Fruit fly (Drosophila melanogaster) whole organism, prepupa: ENCODE data around the gene CG6678.

Experiments
- Blimp-1 ChIP-seq: fragments of 200-800 bp; sonication (Bioruptor generic); optimal IDR thresholded peaks from 3 replicates; lab custom pipeline; 2017; ENCODE audit warnings: missing biosample characterization, missing genetic modification characterization, mild to moderate bottlenecking, moderate library complexity, missing genetic modification reagents
- CG10631 ChIP-seq: fragments of 200-800 bp; sonication (Bioruptor generic); optimal IDR thresholded peaks from 2 replicates; lab custom pipeline; 2016; ENCODE audit warnings: missing biosample characterization, missing genetic modification characterization
- CG10669 ChIP-seq: fragments of 200-800 bp; sonication (Bioruptor generic); optimal IDR thresholded peaks from 3 replicates; lab custom pipeline; 2018; ENCODE audit warnings: missing biosample characterization, mild to moderate bottlenecking, missing genetic modification characterization, moderate library complexity
- CG11294 ChIP-seq: fragments of 200-800 bp; sonication (Bioruptor generic); IDR thresholded peaks from 2 replicates; pipeline ENCODE4 v1.3.6; 2022; ENCODE audit warnings: missing biosample characterization, missing genetic modification characterization
- CG11762 ChIP-seq: fragments of 200-800 bp; sonication (Bioruptor generic); optimal IDR thresholded peaks from 3 replicates; lab custom pipeline; 2016; ENCODE audit warnings: missing biosample characterization, missing genetic modification characterization; ENCODE audit not compliant: insufficient read depth
- CG1621 ChIP-seq: fragments of 200-800 bp; sonication (Bioruptor generic); optimal IDR thresholded peaks from 3 replicates; lab custom pipeline; 2018; ENCODE audit warnings: missing biosample characterization, mild to moderate bottlenecking, missing genetic modification characterization
- CG3032 ChIP-seq: fragments of 200-800 bp; optimal IDR thresholded peaks from 2 replicates; lab custom pipeline; 2019; ENCODE audit warnings: missing biosample characterization, mild to moderate bottlenecking, missing genetic modification characterization, moderate library complexity
- CG4318 ChIP-seq: fragments of 200-800 bp; sonication (Bioruptor generic); optimal IDR thresholded peaks from 3 replicates; lab custom pipeline; 2017; ENCODE audit warnings: missing biosample characterization, mild to moderate bottlenecking, missing genetic modification characterization
- CG6276 ChIP-seq: fragments of 200-800 bp; sonication (Bioruptor generic); optimal IDR thresholded peaks from 2 replicates; lab custom pipeline; 2017; ENCODE audit warnings: missing biosample characterization, mild to moderate bottlenecking, missing genetic modification characterization
- CG6808 ChIP-seq: fragments of 200-800 bp; sonication (Bioruptor generic); optimal IDR thresholded peaks from 3 replicates; lab custom pipeline; 2017; ENCODE audit warnings: missing biosample characterization, missing genetic modification characterization, mild to moderate bottlenecking, moderate library complexity, missing genetic modification reagents
- CG6854 ChIP-seq: fragments of 200-800 bp; sonication (Bioruptor generic); optimal IDR thresholded peaks from 2 replicates; lab custom pipeline; 2017; ENCODE audit warnings: missing biosample characterization, mild to moderate bottlenecking, missing genetic modification characterization
- CG7368 ChIP-seq: fragments of 200-800 bp; sonication (Bioruptor generic); optimal IDR thresholded peaks from 3 replicates; lab custom pipeline; 2016; ENCODE audit warnings: missing biosample characterization, missing genetic modification characterization
- CG8319 ChIP-seq: fragments of 200-800 bp; sonication (Bioruptor generic); optimal IDR thresholded peaks from 3 replicates; lab custom pipeline; 2016; ENCODE audit warnings: missing biosample characterization, missing genetic modification characterization
- Eip78C ChIP-seq: fragments of 200-800 bp; sonication (Bioruptor generic); peaks from one replicate; lab custom pipeline; 2016; ENCODE audit warnings: missing biosample characterization, missing genetic modification characterization
- Eip93F ChIP-seq: fragments of 200-800 bp; sonication (Bioruptor generic); optimal IDR thresholded peaks from 2 replicates; lab custom pipeline; 2016; ENCODE audit warnings: missing biosample characterization, mild to moderate bottlenecking, missing genetic modification characterization
- Ets21C ChIP-seq: fragments of 200-800 bp; sonication (Bioruptor generic); optimal IDR thresholded peaks from 3 replicates; lab custom pipeline; 2016; ENCODE audit warnings: missing biosample characterization, missing genetic modification characterization
- Ets96B ChIP-seq: fragments of 200-800 bp; optimal IDR thresholded peaks from 2 replicates; lab custom pipeline; 2019; ENCODE audit warnings: missing biosample characterization, mild to moderate bottlenecking, missing genetic modification characterization, moderate library complexity
- Gug ChIP-seq: fragments of 200-800 bp; sonication (Bioruptor generic); IDR thresholded peaks from 2 replicates; pipeline ENCODE4 v1.3.6; 2022; ENCODE audit warnings: missing biosample characterization, missing genetic modification characterization
- Hr38 ChIP-seq: sonication (Bioruptor generic); optimal IDR thresholded peaks from 2 replicates; lab custom pipeline; 2016; ENCODE audit warnings: missing biosample characterization, missing genetic modification characterization
- Hr4 ChIP-seq: fragments of 200-800 bp; sonication (Bioruptor generic); optimal IDR thresholded peaks from 3 replicates; lab custom pipeline; 2016; ENCODE audit warnings: missing biosample characterization, missing genetic modification characterization
- OdsH ChIP-seq: fragments of 200-800 bp; sonication (Bioruptor generic); optimal IDR thresholded peaks from 3 replicates; lab custom pipeline; 2016; ENCODE audit warnings: missing biosample characterization, missing genetic modification characterization
- Sox102F ChIP-seq: fragments of 200-800 bp; sonication (Bioruptor generic); optimal IDR thresholded peaks from 2 replicates; lab custom pipeline; 2016; ENCODE audit warnings: missing biosample characterization, mild to moderate bottlenecking, missing genetic modification characterization
- Sox15 ChIP-seq: fragments of 200-800 bp; sonication (Bioruptor generic); optimal IDR thresholded peaks from 3 replicates; lab custom pipeline; 2016; ENCODE audit warnings: missing biosample characterization, missing genetic modification characterization
- achi ChIP-seq: fragments of 200-800 bp; sonication (Bioruptor generic); optimal IDR thresholded peaks from 3 replicates; lab custom pipeline; 2016; ENCODE audit warnings: missing biosample characterization, missing genetic modification characterization
- acj6 ChIP-seq: fragments of 200-800 bp; sonication (Bioruptor generic); optimal IDR thresholded peaks from 3 replicates; lab custom pipeline; 2016; ENCODE audit warnings: missing biosample characterization, missing genetic modification characterization
- dac ChIP-seq: fragments of 200-800 bp; sonication (Bioruptor generic); optimal IDR thresholded peaks from 2 replicates; lab custom pipeline; 2017; ENCODE audit warnings: missing biosample characterization, mild to moderate bottlenecking, missing genetic modification characterization
- dsx ChIP-seq: fragments of 200-800 bp; optimal IDR thresholded peaks from 3 replicates; lab custom pipeline; 2019; ENCODE audit warnings: missing biosample characterization, mild to moderate bottlenecking, missing genetic modification characterization, moderate library complexity; ENCODE audit not compliant: poor library complexity, severe bottlenecking
- fd59A ChIP-seq: fragments of 200-800 bp; sonication (Bioruptor generic); optimal IDR thresholded peaks from 2 replicates; lab custom pipeline; 2017; ENCODE audit warnings: missing biosample characterization, mild to moderate bottlenecking, missing genetic modification characterization, missing genetic modification reagents
- fd85E ChIP-seq: fragments of 200-800 bp; sonication (Bioruptor generic); optimal IDR thresholded peaks from 3 replicates; lab custom pipeline; 2016; ENCODE audit warnings: missing biosample characterization, missing genetic modification characterization
- fkh ChIP-seq: fragments of 200-800 bp; sonication (Bioruptor generic); optimal IDR thresholded peaks from 3 replicates; lab custom pipeline; 2017; ENCODE audit warnings: missing biosample characterization, mild to moderate bottlenecking, missing genetic modification characterization, moderate library complexity
- lz ChIP-seq: fragments of 200-800 bp; sonication (Bioruptor generic); optimal IDR thresholded peaks from 3 replicates; lab custom pipeline; 2016; ENCODE audit warnings: missing biosample characterization, missing genetic modification characterization
- net ChIP-seq: fragments of 200-800 bp; sonication (Bioruptor generic); optimal IDR thresholded peaks from 3 replicates; lab custom pipeline; 2016; ENCODE audit warnings: missing biosample characterization, missing genetic modification characterization
- pdm3 ChIP-seq: fragments of 200-800 bp; sonication (Bioruptor generic); optimal IDR thresholded peaks from 3 replicates; lab custom pipeline; 2016; ENCODE audit warnings: missing biosample characterization, missing genetic modification characterization
- salr ChIP-seq, 2 experiments: fragments of 200-800 bp; sonication (Bioruptor generic); optimal IDR thresholded peaks; 3 replicates each; lab custom pipeline; 2016 to 2018; ENCODE audit warnings: missing biosample characterization in 2 of 2, missing genetic modification characterization in 2 of 2, mild to moderate bottlenecking in 1 of 2
- ss ChIP-seq, 2 experiments: fragments of 200-800 bp; sonication (Bioruptor generic); optimal IDR thresholded peaks; 2 replicates in 1 of 2; 3 replicates in 1 of 2; lab custom pipeline; 2017 to 2018; ENCODE audit warnings: mild to moderate bottlenecking in 2 of 2, missing biosample characterization in 2 of 2, missing genetic modification characterization in 2 of 2, moderate library complexity in 1 of 2
- svp ChIP-seq: fragments of 200-800 bp; sonication (Bioruptor generic); peaks from one replicate; lab custom pipeline; 2016; ENCODE audit warnings: missing biosample characterization, missing genetic modification characterization
- topi ChIP-seq: fragments of 200-800 bp; sonication (Bioruptor generic); optimal IDR thresholded peaks from 3 replicates; lab custom pipeline; 2016; ENCODE audit warnings: missing biosample characterization, missing genetic modification characterization

Gene CG6678

DNA sequence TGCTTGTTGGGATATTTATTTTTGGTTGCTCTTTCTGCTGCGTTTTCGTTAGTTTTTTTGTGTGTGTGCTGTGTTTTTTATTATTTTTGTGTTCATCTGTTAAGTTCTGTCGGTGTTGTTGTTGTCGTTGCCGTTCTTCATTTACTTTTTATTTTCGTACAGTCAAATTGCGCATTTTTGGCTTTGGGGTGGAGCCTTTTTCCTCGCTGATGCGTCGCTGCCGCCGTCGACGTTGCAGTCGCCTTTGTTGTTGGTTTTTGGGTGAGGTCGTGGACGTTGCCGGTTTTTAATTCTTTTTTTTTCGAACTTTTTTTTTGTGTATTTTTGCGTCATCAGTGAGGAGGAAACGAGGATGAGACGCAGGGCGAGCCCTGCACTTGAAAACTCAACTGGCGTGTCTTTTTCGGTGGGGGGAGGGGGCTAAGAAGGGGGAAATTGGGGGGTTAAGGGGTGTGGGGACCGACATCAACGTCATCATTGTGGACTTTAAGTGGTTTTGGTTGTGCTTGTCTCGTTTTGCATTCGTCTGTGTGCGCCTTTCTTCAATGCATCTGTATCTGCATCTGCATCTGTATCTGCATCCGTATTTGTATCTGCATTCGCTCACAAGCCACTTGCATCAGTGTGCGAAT lies 51.8 kb downstream of the CG6678 start (continued):
- TF ChIP-seq Sox15 (no peak), CG10669 (GFP tag; lab: Kevin White, UChicago) (peak; percentile 12), OdsH (no peak), CG11294 (no peak), fkh (GFP tag; lab: Kevin White, UChicago) (no peak), topi (GFP tag; lab: Kevin White, UChicago) (no peak), Hr4 (GFP tag; lab: Kevin White, UChicago) (no peak), CG6854 (GFP tag; lab: Kevin White, UChicago) (peak; percentile 68), ss (GFP tag; optimal IDR thresholded peaks at IDR 0.05; lab: Kevin White, UChicago) (peak; percentile 89 to 91), CG6808 (GFP tag; lab: Kevin White, UChicago) (peak; percentile 77), acj6 (GFP tag; lab: Kevin White, UChicago) (no peak), Blimp-1 (no peak), dac (GFP tag; lab: Kevin White, UChicago) (no peak), CG11762 (no peak), net (no peak), achi (GFP tag; lab: Kevin White, UChicago) (peak; percentile 22), lz (GFP tag; lab: Kevin White, UChicago) (no peak), CG6276 (GFP tag; lab: Kevin White, UChicago) (peak; percentile 43), fd59A (no peak), Ets21C (GFP tag; lab: Kevin White, UChicago) (no peak), CG8319 (GFP tag; lab: Kevin White, UChicago) (no peak), Sox102F (GFP tag; lab: Kevin White, UChicago) (no peak), svp (no peak), CG7368 (GFP tag; lab: Kevin White, UChicago) (no peak), fd85E (GFP tag; lab: Kevin White, UChicago) (no peak), CG4318 (GFP tag; lab: Kevin White, UChicago) (no peak), Hr38 (GFP tag; lab: Kevin White, UChicago) (no peak)

dm6 chr3R:21939110-21939509 lies 52.3 kb downstream of the CG6678 start:
- peak; percentile 13 for TF ChIP-seq Eip78C
- TF ChIP-seq CG8319 (GFP tag; lab: Kevin White, UChicago), result no peak
- TF ChIP-seq Blimp-1, result peak; percentile 79
- TF ChIP-seq, all 60 proteins: peak for 2

- peak; percentile 20 for TF ChIP-seq OdsH
- peak; percentile 71 for TF ChIP-seq CG3032
- peak; percentile 10 for TF ChIP-seq CG1621 (tag; lab: Kevin White, UChicago)
- peak; percentile 26 for TF ChIP-seq pdm3
- TF ChIP-seq Eip93F (GFP tag; lab: Kevin White, UChicago), result no peak
- TF ChIP-seq dsx (GFP tag; lab: Kevin White, UChicago), result peak; percentile 57
- peak; percentile 47 for TF ChIP-seq CG6808 (GFP tag; lab: Kevin White, UChicago)
- peak; percentile 56 for TF ChIP-seq CG10631 (GFP tag; lab: Kevin White, UChicago)
- peak; percentile 1 for TF ChIP-seq CG8319 (GFP tag; lab: Kevin White, UChicago)
- peak; percentile 90 for TF ChIP-seq Eip78C
- TF ChIP-seq Ets96B, result peak; percentile 55
- TF ChIP-seq fd59A, result peak; percentile 48
- TF ChIP-seq Sox15, result peak; percentile 3
- peak in 1 of 2 experiments; percentile 9 for TF ChIP-seq salr (GFP tag; optimal IDR thresholded peaks at IDR 0.05; lab: Kevin White, UChicago)
- TF ChIP-seq Gug (GFP tag; lab: Robert Waterston, UW), result no peak
- no peak for TF ChIP-seq achi (GFP tag; lab: Kevin White, UChicago)
- TF ChIP-seq topi (GFP tag; lab: Kevin White, UChicago), result no peak
- TF ChIP-seq acj6 (GFP tag; lab: Kevin White, UChicago), result peak; percentile 25
- no peak for TF ChIP-seq CG6854 (GFP tag; lab: Kevin White, UChicago)
- TF ChIP-seq ss (GFP tag; optimal IDR thresholded peaks at IDR 0.05; lab: Kevin White, UChicago), result peak in 1 of 2 experiments; percentile 49
- peak; percentile 58 for TF ChIP-seq CG10669 (GFP tag; lab: Kevin White, UChicago)
Observed at dm6 chr3R:21940172-21940571, 53.3 kb downstream of the CG6678 start.
